Fruit fly (Drosophila melanogaster) whole organism, embryonic: Measurements from ENCODE around the gene CG12655.
A peak's percentile ranks its signal among the peaks of the same experiment; 100 is the strongest.

Experiments used
- BEAF-32 ChIP-seq: fragments of 200-800 bp; sonication (Bioruptor generic); optimal IDR thresholded peaks from 3 replicates; lab custom pipeline; 2017; ENCODE audit warnings: missing biosample characterization, missing genetic modification characterization, mild to moderate bottlenecking, moderate library complexity, missing genetic modification reagents
- CG10274 ChIP-seq: fragments of 200-800 bp; sonication (Bioruptor generic); optimal IDR thresholded peaks from 3 replicates; lab custom pipeline; 2017; ENCODE audit warnings: missing biosample characterization, mild to moderate bottlenecking, missing genetic modification characterization
- CG10366 ChIP-seq: fragments of 200-800 bp; sonication (Bioruptor generic); IDR thresholded peaks from 2 replicates; pipeline ENCODE4 v1.3.6; 2022; ENCODE audit warnings: missing biosample characterization, missing genetic modification characterization
- CG10543 ChIP-seq: fragments of 200-800 bp; sonication (Bioruptor generic); optimal IDR thresholded peaks from 3 replicates; lab custom pipeline; 2017; ENCODE audit warnings: missing biosample characterization, mild to moderate bottlenecking, missing genetic modification characterization, moderate library complexity
- CG10565 ChIP-seq: fragments of 200-800 bp; sonication (Bioruptor generic); optimal IDR thresholded peaks from 3 replicates; lab custom pipeline; 2016; ENCODE audit warnings: missing biosample characterization, mild to moderate bottlenecking, missing genetic modification characterization
- CG11085 ChIP-seq: fragments of 200-800 bp; sonication (Bioruptor generic); IDR thresholded peaks from 2 replicates; pipeline ENCODE4 v1.3.6; 2022; ENCODE audit warnings: missing biosample characterization, missing genetic modification characterization
- CG11456 ChIP-seq: fragments of 200-800 bp; sonication (Bioruptor generic); IDR thresholded peaks from 3 replicates; pipeline ENCODE4 v1.3.6; 2022; ENCODE audit warnings: missing biosample characterization, missing genetic modification characterization
- CG11560 ChIP-seq: fragments of 200-800 bp; sonication (Bioruptor generic); IDR thresholded peaks from 3 replicates; pipeline ENCODE4 v1.3.6; 2022; ENCODE audit warnings: missing biosample characterization, missing genetic modification characterization
- CG11695 ChIP-seq: fragments of 200-800 bp; sonication (Bioruptor generic); IDR thresholded peaks from 3 replicates; pipeline ENCODE4 v1.3.6; 2022; ENCODE audit warnings: missing biosample characterization, missing genetic modification characterization
- CG13424 ChIP-seq: fragments of 200-800 bp; sonication (Bioruptor generic); optimal IDR thresholded peaks from 2 replicates; lab custom pipeline; 2019; ENCODE audit warnings: missing biosample characterization, mild to moderate bottlenecking, missing genetic modification characterization, moderate library complexity
- CG16863 ChIP-seq: fragments of 200-800 bp; sonication (Bioruptor generic); optimal IDR thresholded peaks from 3 replicates; lab custom pipeline; 2016; ENCODE audit warnings: missing biosample characterization, missing genetic modification characterization
- CG17328 ChIP-seq: fragments of 200-800 bp; sonication (Bioruptor generic); IDR thresholded peaks from 2 replicates; pipeline ENCODE4 v1.3.6; 2022; ENCODE audit warnings: missing biosample characterization, missing genetic modification characterization
- CG17359 ChIP-seq: fragments of 200-800 bp; sonication (Bioruptor generic); optimal IDR thresholded peaks from 3 replicates; lab custom pipeline; 2018; ENCODE audit warnings: missing biosample characterization, mild to moderate bottlenecking, missing genetic modification characterization, moderate library complexity
- CG2120 ChIP-seq: fragments of 200-800 bp; sonication (Bioruptor generic); optimal IDR thresholded peaks from 3 replicates; lab custom pipeline; 2016; ENCODE audit warnings: missing biosample characterization, missing genetic modification characterization
- CG2678 ChIP-seq: fragments of 200-800 bp; sonication (Bioruptor generic); optimal IDR thresholded peaks from 3 replicates; lab custom pipeline; 2019; ENCODE audit warnings: missing biosample characterization, mild to moderate bottlenecking, missing genetic modification characterization, moderate library complexity
- CG6254 ChIP-seq: fragments of 200-800 bp; sonication (Bioruptor generic); optimal IDR thresholded peaks from 3 replicates; lab custom pipeline; 2017; ENCODE audit warnings: mild to moderate bottlenecking, missing biosample characterization, missing genetic modification reagents, missing genetic modification characterization
- CG8290 ChIP-seq, 3 experiments: fragments of 200-800 bp; sonication (Bioruptor generic); optimal IDR thresholded peaks; 2 replicates each; lab custom pipeline; 2016 to 2019; ENCODE audit warnings: missing biosample characterization in 3 of 3, missing genetic modification characterization in 3 of 3, mild to moderate bottlenecking in 2 of 3, moderate library complexity in 1 of 3
- CG8478 ChIP-seq: fragments of >200 bp; optimal IDR thresholded peaks from 2 replicates; lab custom pipeline; 2018
- CG9817 ChIP-seq: fragments of 200-800 bp; sonication (Bioruptor generic); optimal IDR thresholded peaks from 2 replicates; lab custom pipeline; 2018; ENCODE audit warnings: missing biosample characterization, mild to moderate bottlenecking, missing genetic modification characterization, moderate library complexity
- Doc3 ChIP-seq: fragments of 200-800 bp; sonication (Bioruptor generic); IDR thresholded peaks from 3 replicates; pipeline ENCODE4 v1.3.6; 2022; ENCODE audit warnings: missing biosample characterization, missing genetic modification characterization; ENCODE audit not compliant: partially characterized antibody
- Dref ChIP-seq: fragments of 200-800 bp; sonication (Bioruptor generic); IDR thresholded peaks from 2 replicates; pipeline ENCODE4 v1.3.6; 2022; ENCODE audit warnings: missing biosample characterization, missing genetic modification characterization
- E2f1 ChIP-seq: fragments of 200-800 bp; sonication (Bioruptor generic); IDR thresholded peaks from 2 replicates; pipeline ENCODE4 v1.3.6; 2022; ENCODE audit warnings: missing biosample characterization, missing genetic modification characterization
- E2f2 ChIP-seq: fragments of 200-800 bp; sonication (Bioruptor generic); IDR thresholded peaks from 2 replicates; pipeline ENCODE4 v1.3.6; 2022; ENCODE audit warnings: missing biosample characterization, missing genetic modification characterization
- Ets97D ChIP-seq: fragments of 200-800 bp; sonication (Bioruptor generic); optimal IDR thresholded peaks from 3 replicates; lab custom pipeline; 2016; ENCODE audit warnings: missing biosample characterization, missing genetic modification characterization
- Fer1 ChIP-seq: fragments of 200-800 bp; sonication (Bioruptor generic); optimal IDR thresholded peaks from 2 replicates; lab custom pipeline; 2017; ENCODE audit warnings: missing biosample characterization, mild to moderate bottlenecking, missing genetic modification characterization
- Hr3 ChIP-seq: fragments of 200-800 bp; sonication (Bioruptor generic); optimal IDR thresholded peaks from 3 replicates; lab custom pipeline; 2016; ENCODE audit warnings: missing biosample characterization, missing genetic modification characterization
- Nf-YC ChIP-seq: fragments of 200-800 bp; optimal IDR thresholded peaks from 3 replicates; lab custom pipeline; 2019; ENCODE audit warnings: missing biosample characterization, mild to moderate bottlenecking, missing genetic modification characterization, moderate library complexity
- NfI ChIP-seq: fragments of 200-800 bp; sonication (Bioruptor generic); optimal IDR thresholded peaks from 3 replicates; lab custom pipeline; 2018; ENCODE audit warnings: missing biosample characterization, mild to moderate bottlenecking, missing genetic modification characterization, moderate library complexity
- Poxn ChIP-seq: fragments of 200-800 bp; sonication (Bioruptor generic); IDR thresholded peaks from 2 replicates; pipeline ENCODE4 v1.3.6; 2022; ENCODE audit warnings: missing biosample characterization, missing genetic modification characterization
- Trl ChIP-seq, 3 experiments: fragments of >200 bp in 2 of 3; fragments of 200-800 bp in 1 of 3; sonication (Bioruptor generic) in 1 of 3; optimal IDR thresholded peaks; 2 replicates in 1 of 3; 3 replicates in 2 of 3; lab custom pipeline; 2016 to 2017; ENCODE audit warnings: missing biosample characterization in 1 of 3, missing genetic modification characterization in 1 of 3
- ac ChIP-seq: fragments of 200-800 bp; sonication (Bioruptor generic); optimal IDR thresholded peaks from 3 replicates; lab custom pipeline; 2017; ENCODE audit warnings: missing biosample characterization, mild to moderate bottlenecking, missing genetic modification characterization
- amos ChIP-seq: fragments of 200-800 bp; sonication (Bioruptor generic); IDR thresholded peaks from 2 replicates; pipeline ENCODE4 v1.3.6; 2022; ENCODE audit warnings: missing biosample characterization, missing genetic modification characterization; ENCODE audit not compliant: partially characterized antibody
- cwo ChIP-seq: fragments of 200-800 bp; sonication (Bioruptor generic); optimal IDR thresholded peaks from 3 replicates; lab custom pipeline; 2017; ENCODE audit warnings: missing biosample characterization, missing genetic modification characterization, mild to moderate bottlenecking, moderate library complexity, missing genetic modification reagents
- dmrt99B ChIP-seq: fragments of 200-800 bp; sonication (Bioruptor generic); optimal IDR thresholded peaks from 2 replicates; lab custom pipeline; 2018; ENCODE audit warnings: missing biosample characterization, mild to moderate bottlenecking, missing genetic modification characterization, moderate library complexity
- dpn ChIP-seq, 2 experiments: fragments of 200-800 bp; sonication (Bioruptor generic); optimal IDR thresholded peaks; 3 replicates each; lab custom pipeline; 2016; ENCODE audit warnings: missing biosample characterization in 2 of 2, missing genetic modification characterization in 2 of 2
- en ChIP-seq: fragments of 200-800 bp; sonication (Bioruptor generic); optimal IDR thresholded peaks from 2 replicates; lab custom pipeline; 2016; ENCODE audit warnings: missing biosample characterization, missing genetic modification characterization
- ewg ChIP-seq: fragments of 200-800 bp; sonication (Bioruptor generic); optimal IDR thresholded peaks from 3 replicates; lab custom pipeline; 2017; ENCODE audit warnings: mild to moderate bottlenecking, missing biosample characterization, missing genetic modification reagents, missing genetic modification characterization
- knrl ChIP-seq: fragments of 200-800 bp; sonication (Bioruptor generic); IDR thresholded peaks from 3 replicates; pipeline ENCODE4 v1.3.6; 2022; ENCODE audit warnings: missing biosample characterization, missing genetic modification characterization; ENCODE audit not compliant: partially characterized antibody
- lilli ChIP-seq: fragments of 200-800 bp; sonication (Bioruptor generic); optimal IDR thresholded peaks from 3 replicates; lab custom pipeline; 2016; ENCODE audit warnings: missing biosample characterization, missing genetic modification characterization
- odd ChIP-seq: fragments of 200-800 bp; sonication (Bioruptor generic); optimal IDR thresholded peaks from 2 replicates; lab custom pipeline; 2017; ENCODE audit warnings: missing biosample characterization, mild to moderate bottlenecking, missing genetic modification characterization
- pzg ChIP-seq: fragments of 200-800 bp; sonication (Bioruptor generic); optimal IDR thresholded peaks from 3 replicates; lab custom pipeline; 2018; ENCODE audit warnings: missing biosample characterization, mild to moderate bottlenecking, missing genetic modification characterization, moderate library complexity
- slp2 ChIP-seq: fragments of 200-800 bp; sonication (Bioruptor generic); optimal IDR thresholded peaks from 2 replicates; lab custom pipeline; 2016; ENCODE audit warnings: missing biosample characterization, missing genetic modification characterization
- ssp ChIP-seq: fragments of 200-800 bp; sonication (Bioruptor generic); IDR thresholded peaks from 2 replicates; pipeline ENCODE4 v1.3.6; 2022; ENCODE audit warnings: missing biosample characterization, missing genetic modification characterization
- tgo ChIP-seq: fragments of 200-800 bp; sonication (Bioruptor generic); IDR thresholded peaks from 3 replicates; pipeline ENCODE4 v1.3.6; 2022; ENCODE audit warnings: missing biosample characterization, missing genetic modification characterization
- ttk ChIP-seq: fragments of 200-800 bp; sonication (Bioruptor generic); IDR thresholded peaks from 2 replicates; pipeline ENCODE4 v2.1.2; 2022; ENCODE audit warnings: missing biosample characterization, missing genetic modification characterization
- yki ChIP-seq: fragments of >200 bp; optimal IDR thresholded peaks from 3 replicates; lab custom pipeline; 2018
- z ChIP-seq: fragments of 200-800 bp; sonication (Bioruptor generic); IDR thresholded peaks from 3 replicates; pipeline ENCODE4 v1.3.6; 2022; ENCODE audit warnings: missing biosample characterization, missing genetic modification characterization

The CG12655 gene

DNA sequence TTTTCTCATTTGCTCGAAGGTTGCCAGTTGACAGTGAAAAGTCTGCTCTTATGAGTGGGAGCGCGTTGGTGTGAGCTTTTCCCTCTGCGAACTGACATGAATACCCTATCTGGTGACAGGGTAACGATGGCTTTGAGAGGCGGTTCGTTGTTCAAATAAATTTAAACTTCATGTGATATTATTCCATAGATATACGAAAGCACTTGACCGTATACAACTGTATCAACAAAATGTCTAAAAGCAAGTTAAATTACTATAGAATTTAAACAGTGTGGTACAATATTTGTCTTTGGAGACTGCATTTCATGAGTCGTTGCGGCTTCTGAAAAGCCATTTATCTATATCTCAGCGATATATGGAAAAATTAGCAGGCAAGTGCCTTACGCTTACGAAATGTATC is 5.0 kb upstream of the CG12655 start (continued):
- TF ChIP-seq Ets97D (GFP tag; lab: Kevin White, UChicago) (no peak), CG17359 (tag; lab: Kevin White, UChicago) (peak; percentile 31), Poxn (GFP tag; lab: Robert Waterston, UW) (no peak), CG2678 (tag; lab: Kevin White, UChicago) (peak; percentile 67), Hr3 (GFP tag; lab: Kevin White, UChicago) (peak; percentile 30), CG2120 (peak; percentile 71), cwo (no peak), CG10274 (GFP tag; lab: Kevin White, UChicago) (peak; percentile 4), ssp (GFP tag; lab: Robert Waterston, UW) (0 out of 2 replicates have a peak, but pooled peaks have one; percentile 13), CG13424 (tag; lab: Kevin White, UChicago) (peak; percentile 7), NfI (GFP tag; lab: Kevin White, UChicago) (peak; percentile 36), Fer1 (GFP tag; lab: Kevin White, UChicago) (peak; percentile 26), CG17328 (no peak), CG9817 (tag; lab: Kevin White, UChicago) (peak; percentile 58), tgo (GFP tag; lab: Robert Waterston, UW) (0 out of 3 replicates have a peak, but pooled peaks have one; percentile 20), dpn (GFP tag; optimal IDR thresholded peaks at IDR 0.05; lab: Kevin White, UChicago) (peak; percentile 46 to 52), CG11695 (GFP tag; lab: Robert Waterston, UW) (peak; percentile 45; the same call in 1 of the 3 replicates), E2f2 (GFP tag; lab: Robert Waterston, UW) (peak; percentile 51), odd (GFP tag; lab: Kevin White, UChicago) (peak; percentile 5), CG10366 (peak; percentile 44), CG16863 (GFP tag; lab: Kevin White, UChicago) (peak; percentile 1), CG10543 (GFP tag; lab: Kevin White, UChicago) (peak; percentile 43), dmrt99B (tag; lab: Kevin White, UChicago) (peak; percentile 53), yki (lab: Kevin White, UChicago) (no peak), E2f1 (GFP tag; lab: Robert Waterston, UW) (peak; percentile 50), CG8478 (no peak), ttk (GFP tag; lab: Robert Waterston, UW) (peak; percentile 20; the same call in 1 of the 2 replicates), ac (no peak), CG10565 (GFP tag; lab: Kevin White, UChicago) (no peak), CG6254 (GFP tag; lab: Kevin White, UChicago) (no peak), slp2 (GFP tag; lab: Kevin White, UChicago) (no peak), CG11456 (no peak), Nf-YC (tag; lab: Kevin White, UChicago) (peak; percentile 14), lilli (GFP tag; lab: Kevin White, UChicago) (peak; percentile 50)

- TF ChIP-seq en (no peak), CG8290 (GFP tag; optimal IDR thresholded peaks at IDR 0.05; lab: Kevin White, UChicago) (no peak), CG8290 (tag; optimal IDR thresholded peaks at IDR 0.05; lab: Kevin White, UChicago) (peak in 1 of 2 experiments; percentile 10), CG11560 (peak; percentile 71; the same call in 2 of the 3 replicates), ewg (peak; percentile 98), Dref (GFP tag; lab: Robert Waterston, UW) (peak; percentile 38; the same call in 1 of the 2 replicates), BEAF-32 (GFP tag; lab: Kevin White, UChicago) (peak; percentile 11), Doc3 (no peak), z (GFP tag; lab: Robert Waterston, UW) (peak; percentile 72; the same call in 2 of the 3 replicates), CG11085 (GFP tag; lab: Robert Waterston, UW) (no peak), pzg (GFP tag; lab: Kevin White, UChicago) (peak; percentile 35), knrl (GFP tag; lab: Robert Waterston, UW) (0 out of 3 replicates have a peak, but pooled peaks have one; percentile 29), Trl (optimal IDR thresholded peaks at IDR 0.05; lab: Kevin White, UChicago) (peak in 1 of 2 experiments; percentile 5), Trl (GFP tag; optimal IDR thresholded peaks at IDR 0.05; lab: Kevin White, UChicago) (no peak), amos (peak; percentile 20; the same call in 1 of the 2 replicates)
Measured at dm6 chrX:19960881-19961347, 1.7 kb upstream of the CG12655 start, which contains the start of gene Nep3. TSS of gene Nep3 (plus strand) at chrX:19961297.
